Fruit fly (Drosophila melanogaster) whole organism, embryonic: Measurements from ENCODE around the gene CG5510.

Experiments used
- Blimp-1 ChIP-seq: fragments of 200-800 bp; sonication (Bioruptor generic); optimal IDR thresholded peaks from 3 replicates; lab custom pipeline; 2018; ENCODE audit warnings: missing biosample characterization, missing genetic modification characterization, mild to moderate bottlenecking, moderate library complexity, missing genetic modification reagents
- CG10543 ChIP-seq: fragments of 200-800 bp; sonication (Bioruptor generic); optimal IDR thresholded peaks from 3 replicates; lab custom pipeline; 2017; ENCODE audit warnings: missing biosample characterization, mild to moderate bottlenecking, missing genetic modification characterization, moderate library complexity
- CG11247 ChIP-seq: fragments of 200-800 bp; sonication (Bioruptor generic); IDR thresholded peaks from 2 replicates; pipeline ENCODE4 v1.3.6; 2022; ENCODE audit warnings: missing biosample characterization, missing genetic modification characterization
- CG11560 ChIP-seq: fragments of 200-800 bp; sonication (Bioruptor generic); IDR thresholded peaks from 3 replicates; pipeline ENCODE4 v1.3.6; 2022; ENCODE audit warnings: missing biosample characterization, missing genetic modification characterization
- CG12236 ChIP-seq: fragments of 200-800 bp; sonication (Bioruptor generic); optimal IDR thresholded peaks from 2 replicates; lab custom pipeline; 2016; ENCODE audit warnings: missing biosample characterization, missing genetic modification characterization
- CG13287 ChIP-seq: fragments of 200-800 bp; sonication (Bioruptor generic); IDR thresholded peaks from 2 replicates; pipeline ENCODE4 v1.3.6; 2022; ENCODE audit warnings: missing biosample characterization, missing genetic modification characterization; ENCODE audit not compliant: partially characterized antibody
- CG17328 ChIP-seq: fragments of 200-800 bp; sonication (Bioruptor generic); IDR thresholded peaks from 2 replicates; pipeline ENCODE4 v1.3.6; 2022; ENCODE audit warnings: missing biosample characterization, missing genetic modification characterization
- CG1832 ChIP-seq: fragments of 200-800 bp; sonication (Bioruptor generic); optimal IDR thresholded peaks from 2 replicates; lab custom pipeline; 2017; ENCODE audit warnings: missing biosample characterization, mild to moderate bottlenecking, missing genetic modification characterization, inconsistent platforms
- CG30431 ChIP-seq: fragments of 200-800 bp; sonication (Bioruptor generic); optimal IDR thresholded peaks from 2 replicates; lab custom pipeline; 2017; ENCODE audit warnings: missing biosample characterization, missing genetic modification characterization
- CG3065 ChIP-seq: fragments of 200-800 bp; sonication (Bioruptor generic); optimal IDR thresholded peaks from 2 replicates; lab custom pipeline; 2016; ENCODE audit warnings: missing biosample characterization, missing genetic modification characterization
- CG32532 ChIP-seq: fragments of 200-800 bp; sonication (Bioruptor generic); IDR thresholded peaks from 2 replicates; pipeline ENCODE4 v1.3.6; 2022; ENCODE audit warnings: missing biosample characterization, missing genetic modification characterization
- CG5953 ChIP-seq: fragments of 200-800 bp; sonication (Bioruptor generic); IDR thresholded peaks from 2 replicates; pipeline ENCODE4 v1.3.6; 2022; ENCODE audit warnings: missing biosample characterization, missing genetic modification characterization
- CG8388 ChIP-seq: fragments of 200-800 bp; sonication (Bioruptor generic); optimal IDR thresholded peaks from 2 replicates; lab custom pipeline; 2019; ENCODE audit warnings: missing biosample characterization, mild to moderate bottlenecking, missing genetic modification characterization, moderate library complexity
- CTCF ChIP-seq: fragments of 200-800 bp; sonication (Bioruptor generic); optimal IDR thresholded peaks from 2 replicates; lab custom pipeline; 2017; ENCODE audit warnings: missing biosample characterization, mild to moderate bottlenecking, missing genetic modification characterization, moderate library complexity
- Deaf1 ChIP-seq: fragments of 200-800 bp; optimal IDR thresholded peaks from 3 replicates; lab custom pipeline; 2019; ENCODE audit warnings: missing biosample characterization, mild to moderate bottlenecking, missing genetic modification characterization, moderate library complexity
- Dp ChIP-seq: fragments of 200-800 bp; sonication (Bioruptor generic); optimal IDR thresholded peaks from 2 replicates; lab custom pipeline; 2018; ENCODE audit warnings: missing biosample characterization, mild to moderate bottlenecking, missing genetic modification characterization, moderate library complexity
- Dref ChIP-seq: fragments of 200-800 bp; sonication (Bioruptor generic); IDR thresholded peaks from 2 replicates; pipeline ENCODE4 v1.3.6; 2022; ENCODE audit warnings: missing biosample characterization, missing genetic modification characterization
- Drgx ChIP-seq: fragments of 200-800 bp; sonication (Bioruptor generic); IDR thresholded peaks from 2 replicates; pipeline ENCODE4 v1.3.6; 2022; ENCODE audit warnings: missing biosample characterization, missing genetic modification characterization
- Eip74EF ChIP-seq, 2 experiments: fragments of 200-800 bp in 1 of 2; fragments of >200 bp in 1 of 2; sonication (Bioruptor generic) in 1 of 2; optimal IDR thresholded peaks; 2 replicates each; lab custom pipeline; 2017 to 2019; ENCODE audit warnings: missing biosample characterization in 2 of 2, missing genetic modification characterization in 2 of 2, mild to moderate bottlenecking in 1 of 2, moderate library complexity in 1 of 2
- Elba2 ChIP-seq: fragments of 200-800 bp; sonication (Bioruptor generic); optimal IDR thresholded peaks from 3 replicates; lab custom pipeline; 2016; ENCODE audit warnings: missing biosample characterization, missing genetic modification characterization
- Fer1 ChIP-seq: fragments of 200-800 bp; sonication (Bioruptor generic); optimal IDR thresholded peaks from 2 replicates; lab custom pipeline; 2017; ENCODE audit warnings: missing biosample characterization, mild to moderate bottlenecking, missing genetic modification characterization
- HLHmδ ChIP-seq: fragments of 200-800 bp; sonication (Bioruptor generic); optimal IDR thresholded peaks from 2 replicates; lab custom pipeline; 2018; ENCODE audit warnings: missing biosample characterization, mild to moderate bottlenecking, missing genetic modification characterization, moderate library complexity
- Jarid2 ChIP-seq: fragments of 200-800 bp; sonication (Bioruptor generic); optimal IDR thresholded peaks from 3 replicates; lab custom pipeline; 2017; ENCODE audit warnings: mild to moderate bottlenecking, missing biosample characterization, missing genetic modification reagents, missing genetic modification characterization
- Med ChIP-seq: fragments of 200-800 bp; sonication (Bioruptor generic); peaks from one replicate; lab custom pipeline; 2016; ENCODE audit warnings: missing biosample characterization, missing genetic modification characterization, mild to moderate bottlenecking, inconsistent platforms, moderate library complexity
- Nf-YC ChIP-seq: fragments of 200-800 bp; optimal IDR thresholded peaks from 3 replicates; lab custom pipeline; 2019; ENCODE audit warnings: missing biosample characterization, mild to moderate bottlenecking, missing genetic modification characterization, moderate library complexity
- Optix ChIP-seq: fragments of 200-800 bp; sonication (Bioruptor generic); IDR thresholded peaks from 3 replicates; pipeline ENCODE4 v1.3.6; 2022; ENCODE audit warnings: missing biosample characterization, missing genetic modification characterization
- Sry-δ ChIP-seq: fragments of 200-800 bp; sonication (Bioruptor generic); optimal IDR thresholded peaks from 2 replicates; lab custom pipeline; 2016; ENCODE audit warnings: missing biosample characterization, missing genetic modification characterization
- ab ChIP-seq: fragments of 200-800 bp; sonication (Bioruptor generic); optimal IDR thresholded peaks from 2 replicates; lab custom pipeline; 2016; ENCODE audit warnings: missing biosample characterization, missing genetic modification characterization
- al ChIP-seq: fragments of 200-800 bp; sonication (Bioruptor generic); IDR thresholded peaks from 2 replicates; pipeline ENCODE4 v1.3.6; 2022; ENCODE audit warnings: missing biosample characterization, missing genetic modification characterization
- amos ChIP-seq: fragments of 200-800 bp; sonication (Bioruptor generic); IDR thresholded peaks from 2 replicates; pipeline ENCODE4 v1.3.6; 2022; ENCODE audit warnings: missing biosample characterization, missing genetic modification characterization; ENCODE audit not compliant: partially characterized antibody
- bcd ChIP-seq: fragments of 200-800 bp; sonication (Bioruptor generic); optimal IDR thresholded peaks from 2 replicates; lab custom pipeline; 2017; ENCODE audit warnings: missing biosample characterization, mild to moderate bottlenecking, missing genetic modification characterization
- bowl ChIP-seq: fragments of 200-800 bp; sonication (Bioruptor generic); IDR thresholded peaks from 2 replicates; pipeline ENCODE4 v1.3.6; 2022; ENCODE audit warnings: missing biosample characterization, missing genetic modification characterization
- bsh ChIP-seq, 2 experiments: fragments of 200-800 bp; sonication (Bioruptor generic); optimal IDR thresholded peaks; 2 replicates each; lab custom pipeline; 2017 to 2018; ENCODE audit warnings: mild to moderate bottlenecking in 2 of 2, missing biosample characterization in 2 of 2, missing genetic modification characterization in 2 of 2, moderate library complexity in 1 of 2
- chinmo ChIP-seq: fragments of 200-800 bp; sonication (Bioruptor generic); IDR thresholded peaks from 4 replicates; pipeline ENCODE4 v1.3.6; 2022; ENCODE audit warnings: missing biosample characterization, missing genetic modification characterization; ENCODE audit not compliant: partially characterized antibody
- ci ChIP-seq: fragments of 200-800 bp; sonication (Bioruptor generic); IDR thresholded peaks from 3 replicates; pipeline ENCODE4 v1.3.6; 2022; ENCODE audit warnings: missing biosample characterization, missing genetic modification characterization
- cwo ChIP-seq: fragments of 200-800 bp; sonication (Bioruptor generic); optimal IDR thresholded peaks from 3 replicates; lab custom pipeline; 2017; ENCODE audit warnings: missing biosample characterization, missing genetic modification characterization, mild to moderate bottlenecking, moderate library complexity, missing genetic modification reagents
- grn ChIP-seq: fragments of 200-800 bp; sonication (Bioruptor generic); optimal IDR thresholded peaks from 3 replicates; lab custom pipeline; 2017; ENCODE audit warnings: missing biosample characterization, missing genetic modification characterization
- jigr1 ChIP-seq: fragments of 200-800 bp; sonication (Bioruptor generic); IDR thresholded peaks from 3 replicates; pipeline ENCODE4 v1.3.6; 2022; ENCODE audit warnings: missing biosample characterization, missing genetic modification characterization
- knrl ChIP-seq: fragments of 200-800 bp; sonication (Bioruptor generic); IDR thresholded peaks from 3 replicates; pipeline ENCODE4 v1.3.6; 2022; ENCODE audit warnings: missing biosample characterization, missing genetic modification characterization; ENCODE audit not compliant: partially characterized antibody
- luna ChIP-seq: fragments of 200-800 bp; sonication (Bioruptor generic); optimal IDR thresholded peaks from 2 replicates; lab custom pipeline; 2016; ENCODE audit warnings: missing biosample characterization, missing genetic modification characterization
- nmo ChIP-seq: fragments of 200-800 bp; sonication (Bioruptor generic); optimal IDR thresholded peaks from 2 replicates; lab custom pipeline; 2018; ENCODE audit warnings: missing biosample characterization, mild to moderate bottlenecking, missing genetic modification characterization, moderate library complexity
- nom ChIP-seq: fragments of 200-800 bp; sonication (Bioruptor generic); optimal IDR thresholded peaks from 2 replicates; lab custom pipeline; 2017; ENCODE audit warnings: missing biosample characterization, missing genetic modification characterization, mild to moderate bottlenecking, moderate library complexity, missing genetic modification reagents
- oc ChIP-seq: fragments of 200-800 bp; sonication (Bioruptor generic); optimal IDR thresholded peaks from 2 replicates; lab custom pipeline; 2018; ENCODE audit warnings: missing biosample characterization, mild to moderate bottlenecking, missing genetic modification characterization, moderate library complexity
- otp ChIP-seq: fragments of 200-800 bp; sonication (Bioruptor generic); IDR thresholded peaks from 3 replicates; pipeline ENCODE4, ENCODE4 v1.3.6; 2022; ENCODE audit warnings: missing biosample characterization, missing genetic modification characterization
- pros ChIP-seq: fragments of 200-800 bp; sonication (Bioruptor generic); optimal IDR thresholded peaks from 3 replicates; lab custom pipeline; 2019; ENCODE audit warnings: missing biosample characterization, mild to moderate bottlenecking, missing genetic modification characterization, moderate library complexity
- sens-2 ChIP-seq: fragments of 200-800 bp; sonication (Bioruptor generic); IDR thresholded peaks from 2 replicates; pipeline ENCODE4 v1.3.6; 2022; ENCODE audit warnings: missing biosample characterization, missing genetic modification characterization
- tgo ChIP-seq: fragments of 200-800 bp; sonication (Bioruptor generic); IDR thresholded peaks from 3 replicates; pipeline ENCODE4 v1.3.6; 2022; ENCODE audit warnings: missing biosample characterization, missing genetic modification characterization
- unc-4 ChIP-seq: fragments of 200-800 bp; sonication (Bioruptor generic); IDR thresholded peaks from 2 replicates; pipeline ENCODE4 v1.3.6; 2022; ENCODE audit warnings: missing biosample characterization, missing genetic modification characterization; ENCODE audit not compliant: partially characterized antibody
- vvl ChIP-seq: fragments of 200-800 bp; sonication (Bioruptor generic); IDR thresholded peaks from 2 replicates; pipeline ENCODE4 v1.3.6; 2022; ENCODE audit warnings: missing biosample characterization, missing genetic modification characterization
- zen2 ChIP-seq: fragments of 200-800 bp; sonication (Bioruptor generic); IDR thresholded peaks from 3 replicates; pipeline ENCODE4 v1.3.6; 2022; ENCODE audit warnings: missing biosample characterization, missing genetic modification characterization; ENCODE audit not compliant: partially characterized antibody

CG5510 gene

DNA sequence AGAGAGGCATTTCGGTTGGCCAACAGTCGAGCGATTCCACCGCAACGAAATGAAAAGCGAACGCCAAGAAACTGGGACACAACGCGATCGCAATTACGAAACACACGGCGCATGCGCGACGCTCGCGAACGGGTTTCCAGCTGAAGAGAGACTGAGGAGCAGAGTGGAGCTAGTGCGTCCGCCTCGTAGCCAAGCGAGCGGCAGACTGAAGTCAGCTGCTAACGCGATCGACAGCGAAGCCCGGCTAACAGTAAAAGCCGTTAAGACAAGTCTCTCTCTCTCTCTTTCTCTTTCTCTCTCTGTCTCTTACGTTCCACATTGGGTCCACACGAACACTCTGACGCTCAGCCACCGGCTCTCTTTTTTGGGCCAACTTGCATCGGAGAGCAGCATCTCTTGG is 49.2 kb upstream of the CG5510 start, which contains the start of gene CG17786 (continued):
- TF ChIP-seq CG13287 (GFP tag; lab: Robert Waterston, UW) (peak; percentile 64), Nf-YC (tag; lab: Kevin White, UChicago) (peak; percentile 9), Optix (GFP tag; lab: Robert Waterston, UW) (no peak), otp (peak; percentile 36; the same call in 1 of the 3 replicates), zen2 (GFP tag; lab: Robert Waterston, UW) (peak; percentile 35; the same call in 1 of the 3 replicates), HLHmδ (GFP tag; lab: Kevin White, UChicago) (peak; percentile 17), sens-2 (GFP tag; lab: Robert Waterston, UW) (no peak), pros (peak; percentile 25), CG3065 (GFP tag; lab: Kevin White, UChicago) (no peak), chinmo (GFP tag; lab: Robert Waterston, UW) (peak; percentile 89; the same call in 3 of the 4 replicates), bsh (GFP tag; optimal IDR thresholded peaks at IDR 0.05; lab: Kevin White, UChicago) (peak in 1 of 2 experiments; percentile 20), Fer1 (peak; percentile 28), cwo (GFP tag; lab: Kevin White, UChicago) (peak; percentile 2), CG32532 (GFP tag; lab: Robert Waterston, UW) (0 out of 2 replicates have a peak, but pooled peaks have one; percentile 18), CG8388 (no peak), CG5953 (0 out of 2 replicates have a peak, but pooled peaks have one; percentile 9), Drgx (GFP tag; lab: Robert Waterston, UW) (peak; percentile 55; the same call in 1 of the 2 replicates), Blimp-1 (GFP tag; lab: Kevin White, UChicago) (peak; percentile 85), Deaf1 (peak; percentile 64), CG1832 (GFP tag; lab: Kevin White, UChicago) (peak; percentile 54), luna (GFP tag; lab: Kevin White, UChicago) (no peak), ci (GFP tag; lab: Robert Waterston, UW) (peak; percentile 75; the same call in 2 of the 3 replicates), Elba2 (GFP tag; lab: Kevin White, UChicago) (no peak), CG12236 (GFP tag; lab: Kevin White, UChicago) (no peak), knrl (0 out of 3 replicates have a peak, but pooled peaks have one; percentile 25), Jarid2 (GFP tag; lab: Kevin White, UChicago) (peak; percentile 82), Dp (no peak), nom (GFP tag; lab: Kevin White, UChicago) (peak; percentile 69), Med (GFP tag; lab: Kevin White, UChicago) (peak; percentile 83), CG11560 (tag; lab: Robert Waterston, UW) (no peak), jigr1 (no peak), bcd (GFP tag; lab: Kevin White, UChicago) (no peak), vvl (GFP tag; lab: Robert Waterston, UW) (peak; percentile 62; the same call in 1 of the 2 replicates), CG10543 (GFP tag; lab: Kevin White, UChicago) (peak; percentile 35), CG11247 (GFP tag; lab: Robert Waterston, UW) (no peak), Eip74EF (GFP tag; optimal IDR thresholded peaks at IDR 0.05; lab: Kevin White, UChicago) (peak in 1 of 2 experiments; percentile 27), grn (GFP tag; lab: Kevin White, UChicago) (no peak), nmo (no peak), tgo (no peak), CTCF (GFP tag; lab: Kevin White, UChicago) (no peak), CG17328 (GFP tag; lab: Robert Waterston, UW) (no peak), oc (peak; percentile 42), Dref (GFP tag; lab: Robert Waterston, UW) (no peak), bowl (GFP tag; lab: Robert Waterston, UW) (no peak), ab (GFP tag; lab: Kevin White, UChicago) (no peak), amos (peak; percentile 27; the same call in 1 of the 2 replicates), Sry-δ (GFP tag; lab: Kevin White, UChicago) (no peak), CG30431 (GFP tag; lab: Kevin White, UChicago) (no peak), al (GFP tag; lab: Robert Waterston, UW) (no peak), unc-4 (GFP tag; lab: Robert Waterston, UW) (peak; percentile 40; the same call in 1 of the 2 replicates)
